Fruit fly (Drosophila melanogaster): Measurements from ENCODE around the gene pip.
A peak's percentile ranks its signal among the peaks of the same experiment; 100 is the strongest.

The pip gene

dm6 chr3L:19263480-19264140 lies 73.8 kb downstream of the pip start, which contains the start of the genes CG42374 and Mettl5 (continued):
- no peak for TF ChIP-seq jing (GFP tag; optimal IDR thresholded peaks at IDR 0.05)
- TF ChIP-seq CG3726 (GFP tag; IDR thresholded peaks at IDR 0.05), result peak; percentile 21; the same call in 1 of the 3 replicates
- no peak for TF ChIP-seq NK7.1 (GFP tag; optimal IDR thresholded peaks at IDR 0.05)
- no peak for TF ChIP-seq psq (GFP tag; optimal IDR thresholded peaks at IDR 0.05)
- no peak for TF ChIP-seq CG31388 (GFP tag; optimal IDR thresholded peaks at IDR 0.05)
- peak; percentile 20 for TF ChIP-seq CG12391 (tag; optimal IDR thresholded peaks at IDR 0.05)
- no peak for TF ChIP-seq Doc3 (GFP tag; IDR thresholded peaks at IDR 0.05; ENCODE audit: partially characterized antibody)
- peak; percentile 39; the same call in 1 of the 2 replicates for TF ChIP-seq ara (GFP tag; IDR thresholded peaks at IDR 0.05)
- TF ChIP-seq CG18262 (tag; optimal IDR thresholded peaks at IDR 0.05), result peak; percentile 31
- TF ChIP-seq dati (GFP tag; IDR thresholded peaks at IDR 0.05), result no peak
- TF ChIP-seq hth (optimal IDR thresholded peaks at IDR 0.05), result no peak
- TF ChIP-seq CG5953 (GFP tag; IDR thresholded peaks at IDR 0.05), result 0 out of 2 replicates have a peak, but pooled peaks have one; percentile 1
- TF ChIP-seq croc (GFP tag; conservative IDR thresholded peaks at IDR 0.05), result no peak
- peak; percentile 61 for TF ChIP-seq CG7839 (tag; optimal IDR thresholded peaks at IDR 0.05)
- peak; percentile 44; the same call in 1 of the 2 replicates for TF ChIP-seq CG10366 (GFP tag; IDR thresholded peaks at IDR 0.05)
- no peak for TF ChIP-seq dm (GFP tag; optimal IDR thresholded peaks at IDR 0.05)
- TF ChIP-seq insv (GFP tag; optimal IDR thresholded peaks at IDR 0.05), result no peak
- TF ChIP-seq gcm (GFP tag; optimal IDR thresholded peaks at IDR 0.05), result peak; percentile 21
- TF ChIP-seq CG16815 (GFP tag; optimal IDR thresholded peaks at IDR 0.05), result no peak
- peak; percentile 47 for TF ChIP-seq CG1233 (GFP tag; optimal IDR thresholded peaks at IDR 0.05)
- peak; percentile 52 for TF ChIP-seq Oli (tag; optimal IDR thresholded peaks at IDR 0.05)
- no peak for TF ChIP-seq Hey (tag; optimal IDR thresholded peaks at IDR 0.05)
- no peak for TF ChIP-seq bbx (GFP tag; IDR thresholded peaks at IDR 0.05; ENCODE audit: partially characterized antibody)
- TF ChIP-seq CG9437 (GFP tag; optimal IDR thresholded peaks at IDR 0.05), result no peak
- TF ChIP-seq mirr (GFP tag; optimal IDR thresholded peaks at IDR 0.05), result no peak
- peak; percentile 45 for TF ChIP-seq CG17359 (tag; optimal IDR thresholded peaks at IDR 0.05)
- no peak for TF ChIP-seq ato (GFP tag; IDR thresholded peaks at IDR 0.05; ENCODE audit: partially characterized antibody)
- no peak for TF ChIP-seq sqz (GFP tag; optimal IDR thresholded peaks at IDR 0.05)
- TF ChIP-seq PHDP (tag; optimal IDR thresholded peaks at IDR 0.05), result peak; percentile 61
- TF ChIP-seq CG12071 (GFP tag; optimal IDR thresholded peaks at IDR 0.05), result peak; percentile 44
- TF ChIP-seq h (optimal IDR thresholded peaks at IDR 0.05), result no peak
- TF ChIP-seq CG11695 (GFP tag; IDR thresholded peaks at IDR 0.05), result peak; percentile 83
- TF ChIP-seq ind (GFP tag; optimal IDR thresholded peaks at IDR 0.05), result peak; percentile 42
- TF ChIP-seq CrebB (tag; optimal IDR thresholded peaks at IDR 0.05), result peak; percentile 2
- TF ChIP-seq CG13624 (GFP tag; optimal IDR thresholded peaks at IDR 0.05), result no peak
- TF ChIP-seq D (optimal IDR thresholded peaks at IDR 0.05), result no peak
- no peak for TF ChIP-seq D (GFP tag; optimal IDR thresholded peaks at IDR 0.05)
- TF ChIP-seq CkIIα-i1 (GFP tag; IDR thresholded peaks at IDR 0.05), result no peak
- TF ChIP-seq CG14441 (GFP tag; IDR thresholded peaks at IDR 0.05), result peak; percentile 47; the same call in 1 of the 2 replicates
- no peak for TF ChIP-seq Mad (GFP tag; optimal IDR thresholded peaks at IDR 0.05)
- TF ChIP-seq Myb (GFP tag; optimal IDR thresholded peaks at IDR 0.05), result no peak
- TF ChIP-seq Drgx (GFP tag; IDR thresholded peaks at IDR 0.05), result peak; percentile 76
- no peak for TF ChIP-seq Camta (GFP tag; optimal IDR thresholded peaks at IDR 0.05)
- peak; percentile 14 for TF ChIP-seq ftz-f1 (GFP tag; optimal IDR thresholded peaks at IDR 0.05)
- TF ChIP-seq Adf1 (GFP tag; IDR thresholded peaks at IDR 0.05), result no peak; the same call in 1 of the 2 replicates
- no peak for TF ChIP-seq CG10267 (tag; optimal IDR thresholded peaks at IDR 0.05)
- TF ChIP-seq CG18011 (GFP tag; optimal IDR thresholded peaks at IDR 0.05), result peak; percentile 15
- no peak for TF ChIP-seq Bdp1 (GFP tag; optimal IDR thresholded peaks at IDR 0.05)
- TF ChIP-seq E2f1 (GFP tag; IDR thresholded peaks at IDR 0.05), result peak; percentile 25; the same call in 1 of the 2 replicates
- TF ChIP-seq HLH54F (GFP tag; optimal IDR thresholded peaks at IDR 0.05), result no peak
- TF ChIP-seq CG11504 (tag; optimal IDR thresholded peaks at IDR 0.05), result peak; percentile 53
